Fruit fly (Drosophila melanogaster) whole organism, pupa: ENCODE data around the gene D12.

ENCODE experiments used
- CG17806 ChIP-seq: fragments of 200-800 bp; sonication (Bioruptor generic); optimal IDR thresholded peaks from 2 replicates; lab custom pipeline; 2018; ENCODE audit warnings: missing biosample characterization, mild to moderate bottlenecking, missing genetic modification characterization, moderate library complexity
- CG4496 ChIP-seq: fragments of 200-800 bp; sonication (Bioruptor generic); IDR thresholded peaks from 3 replicates; pipeline ENCODE4 v1.3.6; 2022; ENCODE audit warnings: missing biosample characterization, missing genetic modification characterization
- EcR ChIP-seq: fragments of 200-800 bp; sonication (Bioruptor generic); optimal IDR thresholded peaks from 3 replicates; lab custom pipeline; 2019; ENCODE audit warnings: missing biosample characterization, missing genetic modification characterization, mild to moderate bottlenecking, moderate library complexity, missing genetic modification reagents
- Pif1A ChIP-seq: fragments of 200-800 bp; sonication (Bioruptor generic); optimal IDR thresholded peaks from 3 replicates; lab custom pipeline; 2016; ENCODE audit warnings: missing biosample characterization, missing genetic modification characterization
- fd96Ca ChIP-seq: fragments of 200-800 bp; sonication (Bioruptor generic); IDR thresholded peaks from 3 replicates; pipeline ENCODE4 v1.3.6; 2022; ENCODE audit warnings: missing biosample characterization, missing genetic modification characterization

DNA sequence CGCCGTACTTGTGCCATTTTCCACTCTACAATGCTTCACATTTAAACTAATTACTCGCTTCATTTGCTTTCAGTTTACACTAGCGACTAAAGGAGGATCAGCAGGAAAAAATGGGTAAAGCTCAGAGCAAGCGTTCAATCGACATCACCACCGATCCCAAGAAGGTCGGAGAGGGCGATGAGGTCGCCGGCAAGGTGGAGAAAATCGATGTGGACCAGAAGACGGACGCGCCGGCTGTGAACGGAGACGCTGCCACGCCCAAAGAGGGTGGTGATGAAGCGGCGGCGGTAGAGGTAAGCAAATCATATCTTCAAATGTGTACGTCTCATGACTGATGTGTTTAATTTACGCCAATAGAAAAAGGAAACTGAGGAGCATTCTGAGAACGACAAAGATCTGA lies 10.4 kb downstream of the D12 start:
- TF ChIP-seq CG17806 (no peak), fd96Ca (GFP tag; lab: Robert Waterston, UW) (no peak), Pif1A (GFP tag; lab: Kevin White, UChicago) (no peak), EcR (GFP tag; lab: Kevin White, UChicago) (no peak), CG4496 (GFP tag; lab: Robert Waterston, UW) (no peak)
